Worm (Caenorhabditis elegans) whole organism, early embryonic: ENCODE data around the gene pmk-3.

Experiments used
- B0310.2 ChIP-seq: sonication (generic microtip); optimal IDR thresholded peaks from 2 replicates; lab custom pipeline; 2016; ENCODE audit warnings: mild to moderate bottlenecking, missing genetic modification characterization, missing compliant biosample characterization
- F13C5.2 ChIP-seq: sonication (generic microtip); optimal IDR thresholded peaks from 2 replicates; lab custom pipeline; 2017; ENCODE audit warnings: mild to moderate bottlenecking, missing genetic modification characterization, inconsistent platforms, missing compliant biosample characterization
- aly-1 ChIP-seq: sonication (generic microtip); optimal IDR thresholded peaks from 2 replicates; lab custom pipeline; 2016; ENCODE audit warnings: missing genetic modification characterization, missing compliant biosample characterization
- ama-1 ChIP-seq: fragments of 150-350 bp; optimal IDR thresholded peaks from 2 replicates; lab custom pipeline; 2014
- ceh-13 ChIP-seq: fragments of 200-800 bp; sonication (Bioruptor generic); optimal IDR thresholded peaks from 2 replicates; lab custom pipeline; 2018; ENCODE audit warnings: mild to moderate bottlenecking, missing genetic modification characterization, missing compliant biosample characterization
- ets-7 ChIP-seq: sonication (generic microtip); optimal IDR thresholded peaks from 2 replicates; lab custom pipeline; 2016; ENCODE audit warnings: missing genotype, missing genetic modification characterization, missing compliant biosample characterization
- flt-1 ChIP-seq: fragments of 200-800 bp; sonication (Bioruptor generic); IDR thresholded peaks from 2 replicates; pipeline ENCODE4 v1.3.6; 2022; ENCODE audit warnings: missing genetic modification characterization, missing compliant biosample characterization
- hmbx-1 ChIP-seq: sonication (generic microtip); optimal IDR thresholded peaks from 2 replicates; lab custom pipeline; 2016; ENCODE audit warnings: mild to moderate bottlenecking, missing genetic modification characterization, missing compliant biosample characterization
- hmg-4 ChIP-seq: fragments of 200-800 bp; sonication (Bioruptor generic); optimal IDR thresholded peaks from 2 replicates; lab custom pipeline; 2018; ENCODE audit warnings: mild to moderate bottlenecking, missing genetic modification characterization, missing compliant biosample characterization
- pes-1 ChIP-seq: fragments of 200-800 bp; sonication (Bioruptor generic); IDR thresholded peaks from 2 replicates; pipeline ENCODE4 v1.3.6; 2022; ENCODE audit warnings: missing genetic modification reagents, missing genetic modification characterization, missing compliant biosample characterization
- sea-1 ChIP-seq: fragments of 200-800 bp; sonication (Bioruptor generic); conservative IDR thresholded peaks from 2 replicates; pipeline ENCODE4 v1.3.6; 2022; ENCODE audit warnings: missing genetic modification characterization, missing compliant biosample characterization
- tbx-11 ChIP-seq: fragments of 200-800 bp; sonication (Bioruptor generic); IDR thresholded peaks from 2 replicates; pipeline ENCODE4 v1.3.6; 2022; ENCODE audit warnings: missing genetic modification characterization, missing compliant biosample characterization
- tra-4 ChIP-seq: sonication (generic microtip); optimal IDR thresholded peaks from 2 replicates; lab custom pipeline; 2017; ENCODE audit warnings: missing genetic modification characterization, missing compliant biosample characterization

DNA sequence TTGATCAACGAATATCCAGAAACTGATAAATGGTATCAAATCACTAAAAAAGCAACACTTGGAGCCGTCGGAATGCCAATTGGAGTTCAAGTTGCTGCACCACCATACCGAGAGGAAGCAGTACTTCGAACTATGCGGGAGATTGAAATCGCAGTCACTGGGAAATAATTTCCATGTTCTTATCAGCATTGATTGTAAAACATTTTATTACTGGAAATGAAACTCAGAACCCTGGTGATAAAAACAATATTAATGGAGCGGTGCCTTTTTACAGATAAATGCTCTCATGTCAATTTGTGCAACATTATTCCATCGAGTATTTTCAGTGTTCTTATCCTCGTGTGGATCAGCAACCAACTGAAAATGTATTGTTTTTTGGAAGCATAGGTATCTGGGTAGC, 22.8 kb downstream of the pmk-3 start:
- TF ChIP-seq hmg-4 (GFP tag; lab: Kevin White, UChicago) (no peak), sea-1 (GFP tag; lab: Robert Waterston, UW) (no peak), pes-1 (GFP tag; lab: Robert Waterston, UW) (no peak), tra-4 (tag; lab: Kevin White, UChicago) (no peak), ama-1 (lab: Kevin White, UChicago) (no peak), hmbx-1 (tag; lab: Kevin White, UChicago) (no peak), F13C5.2 (tag; lab: Kevin White, UChicago) (no peak), flt-1 (GFP tag; lab: Robert Waterston, UW) (no peak), ceh-13 (no peak), B0310.2 (tag; lab: Kevin White, UChicago) (no peak), tbx-11 (no peak), ets-7 (no peak), aly-1 (no peak)
